Fruit fly (Drosophila melanogaster) whole organism, embryonic: ENCODE data around the gene Chd64.
A peak's percentile ranks its signal among the peaks of the same experiment; 100 is the strongest.

Experiments used
- CG11504 ChIP-seq: fragments of 200-800 bp; sonication (Bioruptor generic); optimal IDR thresholded peaks from 3 replicates; lab custom pipeline; 2019; ENCODE audit warnings: missing biosample characterization, mild to moderate bottlenecking, missing genetic modification characterization, moderate library complexity
- CG13296 ChIP-seq: fragments of 200-800 bp; sonication (Bioruptor generic); optimal IDR thresholded peaks from 3 replicates; lab custom pipeline; 2018; ENCODE audit warnings: missing biosample characterization, mild to moderate bottlenecking, missing genetic modification characterization
- CG17361 ChIP-seq: fragments of 200-800 bp; sonication (Bioruptor generic); IDR thresholded peaks from 3 replicates; pipeline ENCODE4 v1.3.6; 2022; ENCODE audit warnings: missing biosample characterization, missing genetic modification characterization
- CG2120 ChIP-seq: fragments of 200-800 bp; sonication (Bioruptor generic); optimal IDR thresholded peaks from 3 replicates; lab custom pipeline; 2016; ENCODE audit warnings: missing biosample characterization, missing genetic modification characterization
- CG2129 ChIP-seq: fragments of 200-800 bp; sonication (Bioruptor generic); IDR thresholded peaks from 2 replicates; pipeline ENCODE4 v1.3.6; 2022; ENCODE audit warnings: missing biosample characterization, missing genetic modification characterization; ENCODE audit not compliant: partially characterized antibody
- CG2889 ChIP-seq: fragments of 200-800 bp; sonication (Bioruptor generic); IDR thresholded peaks from 3 replicates; pipeline ENCODE4 v1.3.6; 2022; ENCODE audit warnings: missing biosample characterization, missing genetic modification characterization
- CG3163 ChIP-seq: fragments of 200-800 bp; sonication (Bioruptor generic); optimal IDR thresholded peaks from 3 replicates; lab custom pipeline; 2016; ENCODE audit warnings: missing biosample characterization, missing genetic modification characterization
- CG3407 ChIP-seq: fragments of 200-800 bp; sonication (Bioruptor generic); optimal IDR thresholded peaks from 2 replicates; lab custom pipeline; 2018; ENCODE audit warnings: missing biosample characterization, mild to moderate bottlenecking, missing genetic modification characterization
- CG34376 ChIP-seq: fragments of 200-800 bp; sonication (Bioruptor generic); optimal IDR thresholded peaks from 2 replicates; lab custom pipeline; 2018; ENCODE audit warnings: missing biosample characterization, mild to moderate bottlenecking, missing genetic modification characterization
- CG6765 ChIP-seq: fragments of 200-800 bp; sonication (Bioruptor generic); optimal IDR thresholded peaks from 3 replicates; lab custom pipeline; 2017; ENCODE audit warnings: missing biosample characterization, mild to moderate bottlenecking, missing genetic modification characterization
- CG7786 ChIP-seq: fragments of 200-800 bp; sonication (Bioruptor generic); optimal IDR thresholded peaks from 2 replicates; lab custom pipeline; 2016; ENCODE audit warnings: missing biosample characterization, missing genetic modification characterization
- CG8765 ChIP-seq: fragments of 200-800 bp; sonication (Bioruptor generic); IDR thresholded peaks from 2 replicates; pipeline ENCODE4 v1.3.6; 2022; ENCODE audit warnings: missing biosample characterization, missing genetic modification characterization
- CG8944 ChIP-seq: fragments of 200-800 bp; sonication (Bioruptor generic); optimal IDR thresholded peaks from 3 replicates; lab custom pipeline; 2016; ENCODE audit warnings: missing biosample characterization, missing genetic modification characterization
- D ChIP-seq, 2 experiments: fragments of 200-800 bp in 1 of 2; fragments of >200 bp in 1 of 2; sonication (Bioruptor generic) in 1 of 2; optimal IDR thresholded peaks; 2 replicates in 1 of 2; 3 replicates in 1 of 2; lab custom pipeline; 2017; ENCODE audit warnings: mild to moderate bottlenecking in 1 of 2, missing biosample characterization in 1 of 2, missing genetic modification characterization in 1 of 2, missing genetic modification reagents in 1 of 2
- Fer3 ChIP-seq: fragments of 200-800 bp; sonication (Bioruptor generic); optimal IDR thresholded peaks from 2 replicates; lab custom pipeline; 2018; ENCODE audit warnings: missing biosample characterization, mild to moderate bottlenecking, missing genetic modification characterization, moderate library complexity
- HLH3B ChIP-seq: fragments of 200-800 bp; sonication (Bioruptor generic); IDR thresholded peaks from 2 replicates; pipeline ENCODE4 v1.3.6; 2022; ENCODE audit warnings: missing biosample characterization, missing genetic modification characterization
- Myb ChIP-seq: fragments of 200-800 bp; sonication (Bioruptor generic); optimal IDR thresholded peaks from 2 replicates; lab custom pipeline; 2016; ENCODE audit warnings: missing biosample characterization, missing genetic modification characterization
- NC2α ChIP-seq: fragments of 200-800 bp; sonication (Bioruptor generic); optimal IDR thresholded peaks from 2 replicates; lab custom pipeline; 2016; ENCODE audit warnings: missing biosample characterization, missing genetic modification characterization
- Optix ChIP-seq: fragments of 200-800 bp; sonication (Bioruptor generic); IDR thresholded peaks from 3 replicates; pipeline ENCODE4 v1.3.6; 2022; ENCODE audit warnings: missing biosample characterization, missing genetic modification characterization
- Poxn ChIP-seq: fragments of 200-800 bp; sonication (Bioruptor generic); IDR thresholded peaks from 2 replicates; pipeline ENCODE4 v1.3.6; 2022; ENCODE audit warnings: missing biosample characterization, missing genetic modification characterization
- Sry-δ ChIP-seq: fragments of 200-800 bp; sonication (Bioruptor generic); optimal IDR thresholded peaks from 2 replicates; lab custom pipeline; 2016; ENCODE audit warnings: missing biosample characterization, missing genetic modification characterization
- Trl ChIP-seq, 3 experiments: fragments of >200 bp in 2 of 3; fragments of 200-800 bp in 1 of 3; sonication (Bioruptor generic) in 1 of 3; optimal IDR thresholded peaks; 2 replicates in 1 of 3; 3 replicates in 2 of 3; lab custom pipeline; 2016 to 2017; ENCODE audit warnings: missing biosample characterization in 1 of 3, missing genetic modification characterization in 1 of 3
- ash1 ChIP-seq: fragments of 200-800 bp; sonication (Bioruptor generic); optimal IDR thresholded peaks from 2 replicates; lab custom pipeline; 2018; ENCODE audit warnings: missing biosample characterization, mild to moderate bottlenecking, missing genetic modification characterization
- esg ChIP-seq: fragments of 200-800 bp; sonication (Bioruptor generic); conservative IDR thresholded peaks from 2 replicates; pipeline ENCODE4 v1.3.6; 2022; ENCODE audit warnings: missing biosample characterization, missing genetic modification characterization
- exex ChIP-seq: fragments of 200-800 bp; sonication (Bioruptor generic); optimal IDR thresholded peaks from 4 replicates; lab custom pipeline; 2018; ENCODE audit warnings: missing biosample characterization, mild to moderate bottlenecking, missing genetic modification characterization, moderate library complexity
- gfzf ChIP-seq: fragments of 200-800 bp; sonication (Bioruptor generic); optimal IDR thresholded peaks from 2 replicates; lab custom pipeline; 2016; ENCODE audit warnings: missing biosample characterization, mild to moderate bottlenecking, missing genetic modification characterization, moderate library complexity
- grn ChIP-seq: fragments of 200-800 bp; sonication (Bioruptor generic); optimal IDR thresholded peaks from 3 replicates; lab custom pipeline; 2017; ENCODE audit warnings: missing biosample characterization, missing genetic modification characterization
- gsb ChIP-seq: fragments of 200-800 bp; sonication (Bioruptor generic); IDR thresholded peaks from 2 replicates; pipeline ENCODE4 v1.3.6; 2022; ENCODE audit warnings: missing biosample characterization, missing genetic modification characterization
- gt ChIP-seq: fragments of 200-800 bp; sonication (Bioruptor generic); IDR thresholded peaks from 2 replicates; pipeline ENCODE4 v1.3.6; 2022; ENCODE audit warnings: missing biosample characterization, missing genetic modification characterization
- nau ChIP-seq: fragments of 200-800 bp; sonication (Bioruptor generic); optimal IDR thresholded peaks from 3 replicates; lab custom pipeline; 2017; ENCODE audit warnings: missing biosample characterization, mild to moderate bottlenecking, missing genetic modification characterization, missing genetic modification reagents
- odd ChIP-seq: fragments of 200-800 bp; sonication (Bioruptor generic); optimal IDR thresholded peaks from 2 replicates; lab custom pipeline; 2017; ENCODE audit warnings: missing biosample characterization, mild to moderate bottlenecking, missing genetic modification characterization
- peb ChIP-seq: fragments of 200-800 bp; sonication (Bioruptor generic); IDR thresholded peaks from 2 replicates; pipeline ENCODE4 v1.3.6; 2022; ENCODE audit warnings: missing biosample characterization, missing genetic modification characterization
- pfk ChIP-seq: fragments of 200-800 bp; sonication (Bioruptor generic); optimal IDR thresholded peaks from 2 replicates; lab custom pipeline; 2018; ENCODE audit warnings: missing biosample characterization, mild to moderate bottlenecking, missing genetic modification characterization, moderate library complexity
- psq ChIP-seq: fragments of 200-800 bp; sonication (Bioruptor generic); optimal IDR thresholded peaks from 2 replicates; lab custom pipeline; 2017; ENCODE audit warnings: missing biosample characterization, missing genetic modification characterization
- ro ChIP-seq: fragments of 200-800 bp; sonication (Bioruptor generic); IDR thresholded peaks from 2 replicates; pipeline ENCODE4 v1.3.6; 2022; ENCODE audit warnings: missing biosample characterization, missing genetic modification characterization
- sens ChIP-seq: fragments of 200-800 bp; sonication (Bioruptor generic); peaks from one replicate; lab custom pipeline; 2016; ENCODE audit warnings: missing biosample characterization, missing genetic modification characterization
- so ChIP-seq: fragments of 200-800 bp; sonication (Bioruptor generic); IDR thresholded peaks from 3 replicates; pipeline ENCODE4 v1.3.6; 2022; ENCODE audit warnings: missing biosample characterization, missing genetic modification characterization
- stwl ChIP-seq: fragments of 200-800 bp; sonication (Bioruptor generic); optimal IDR thresholded peaks from 3 replicates; lab custom pipeline; 2018; ENCODE audit warnings: missing biosample characterization, mild to moderate bottlenecking, missing genetic modification characterization, moderate library complexity
- vnd ChIP-seq: fragments of 200-800 bp; sonication (Bioruptor generic); IDR thresholded peaks from 3 replicates; pipeline ENCODE4 v1.3.6; 2022; ENCODE audit warnings: missing biosample characterization, missing genetic modification characterization; ENCODE audit not compliant: partially characterized antibody
- vvl ChIP-seq: fragments of 200-800 bp; sonication (Bioruptor generic); IDR thresholded peaks from 2 replicates; pipeline ENCODE4 v1.3.6; 2022; ENCODE audit warnings: missing biosample characterization, missing genetic modification characterization

The Chd64 gene

dm6 chr3L:4116490-4117367 lies 5.5 kb downstream of the Chd64 start (continued):
- TF ChIP-seq Fer3 (peak; percentile 10), sens (peak; percentile 28), Poxn (GFP tag; lab: Robert Waterston, UW) (no peak), gt (GFP tag; lab: Robert Waterston, UW) (no peak), CG2889 (no peak), NC2α (GFP tag; lab: Kevin White, UChicago) (no peak), CG2120 (GFP tag; lab: Kevin White, UChicago) (peak; percentile 18), Sry-δ (no peak), D (optimal IDR thresholded peaks at IDR 0.05; lab: Kevin White, UChicago) (no peak), D (GFP tag; optimal IDR thresholded peaks at IDR 0.05; lab: Kevin White, UChicago) (no peak), esg (GFP tag; lab: Robert Waterston, UW) (no peak), grn (GFP tag; lab: Kevin White, UChicago) (peak; percentile 49)

dm6 chr3L:4115701-4116100 lies 6.5 kb downstream of the Chd64 start:
- TF ChIP-seq ash1 (GFP tag; lab: Kevin White, UChicago) (no peak), CG34376 (peak; percentile 13), grn (GFP tag; lab: Kevin White, UChicago) (peak; percentile 44), Optix (GFP tag; lab: Robert Waterston, UW) (no peak), ro (no peak), Trl (optimal IDR thresholded peaks at IDR 0.05; lab: Kevin White, UChicago) (peak in 1 of 2 experiments; percentile 7), Trl (GFP tag; optimal IDR thresholded peaks at IDR 0.05; lab: Kevin White, UChicago) (no peak), exex (tag; lab: Kevin White, UChicago) (peak; percentile 60)
- TF ChIP-seq, all 482 proteins: peak for 4

DNA sequence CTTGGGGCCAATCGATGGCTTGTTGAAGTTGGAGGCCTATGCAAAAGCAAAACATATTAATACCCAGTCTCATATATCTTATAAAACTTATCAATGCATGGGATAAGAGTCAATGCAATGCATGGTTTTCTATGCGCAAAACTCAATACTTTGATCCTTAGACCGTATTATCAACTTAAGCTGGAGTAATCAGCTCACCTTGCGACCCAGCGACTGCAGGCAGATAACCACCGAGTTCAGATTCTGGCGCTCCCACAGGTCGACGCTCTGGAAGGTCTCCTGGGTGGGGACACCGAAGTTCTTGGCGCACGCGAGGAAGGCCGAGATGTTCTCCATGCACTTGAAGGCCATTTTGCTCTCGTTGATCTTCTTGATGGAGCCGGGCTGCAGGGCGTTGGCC lies 7.1 kb downstream of the Chd64 start:
- TF ChIP-seq vnd (GFP tag; lab: Robert Waterston, UW): 0 out of 3 replicates have a peak, but pooled peaks have one; percentile 12
- no peak for TF ChIP-seq CG11504 (tag; lab: Kevin White, UChicago)

DNA sequence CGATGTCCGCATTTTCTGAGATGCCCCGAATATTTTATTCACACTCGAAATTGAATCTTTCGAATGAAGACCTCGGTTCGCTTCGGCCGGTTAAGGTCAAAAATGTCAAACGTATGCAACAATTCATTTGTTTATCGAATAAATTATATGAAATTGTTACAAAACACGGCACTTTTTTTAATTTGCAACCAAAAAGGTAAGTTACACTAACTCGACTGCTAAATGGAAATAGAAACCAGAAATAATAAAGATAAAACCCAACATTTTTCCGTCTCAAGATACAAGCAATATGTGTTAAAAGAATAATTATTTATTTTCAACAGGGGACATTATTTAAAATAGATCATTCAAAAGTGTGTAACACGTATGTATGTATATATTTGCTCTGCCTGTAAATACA lies 8.2 kb downstream of the Chd64 start:
- TF ChIP-seq CG34376 (no peak), stwl (no peak), sens (peak; percentile 30)

DNA sequence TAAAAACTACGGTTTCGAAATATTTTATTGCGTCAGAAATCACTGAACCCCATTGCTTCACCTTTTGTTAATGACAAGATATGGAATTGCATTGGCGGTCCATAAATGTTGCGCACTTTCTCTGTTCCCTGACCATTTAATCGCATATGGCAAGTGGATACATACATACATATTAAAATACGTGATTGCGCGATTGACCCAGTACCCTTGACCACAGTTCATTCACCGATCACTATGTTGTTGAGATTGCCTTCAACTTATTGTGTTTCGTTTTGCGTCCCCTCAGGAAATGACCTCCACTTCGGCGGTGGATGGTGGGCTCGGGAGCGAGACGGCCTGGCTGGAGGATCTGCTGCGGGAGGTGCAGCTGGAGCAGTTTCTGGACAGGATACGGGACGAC lies 12.0 kb downstream of the Chd64 start:
- no peak for TF ChIP-seq gsb
- TF ChIP-seq CG13296: no peak
- TF ChIP-seq psq (GFP tag; lab: Kevin White, UChicago): no peak
- no peak for TF ChIP-seq CG7786
- TF ChIP-seq Myb (GFP tag; lab: Kevin White, UChicago): no peak

DNA sequence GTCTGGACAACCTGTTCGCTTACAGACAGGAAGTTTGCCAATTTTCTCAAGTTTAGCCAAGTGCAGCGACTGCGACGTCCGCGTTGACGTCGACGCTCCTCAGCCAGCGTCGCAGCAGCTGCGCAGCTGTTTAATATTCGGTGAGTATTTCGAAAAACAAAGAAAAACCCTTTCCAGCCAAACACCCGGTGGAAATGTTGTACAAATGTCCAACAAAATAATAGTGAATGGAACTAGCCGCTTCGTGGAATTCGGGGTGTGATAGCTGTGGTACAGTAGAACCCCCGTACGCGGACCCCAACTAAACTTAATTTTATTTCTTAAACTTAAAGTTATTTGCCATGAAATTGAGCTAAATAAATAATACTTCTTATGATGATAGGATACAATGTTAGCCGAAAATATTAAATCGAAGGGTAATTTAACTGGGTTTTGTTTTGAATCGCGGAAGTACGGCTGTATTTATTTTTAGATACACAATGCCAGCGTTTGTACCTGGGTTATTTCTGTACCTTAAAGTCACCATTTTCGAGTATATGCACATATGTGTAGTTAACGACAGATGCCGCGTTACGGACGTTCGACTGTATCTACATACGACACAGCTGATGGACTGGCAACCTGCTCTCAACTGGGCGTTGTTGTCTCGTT lies 13.2 kb downstream of the Chd64 start:
- TF ChIP-seq peb (GFP tag; lab: Robert Waterston, UW) (no peak), CG8944 (GFP tag; lab: Kevin White, UChicago) (peak; percentile 52), nau (peak; percentile 54), CG2129 (no peak), CG3163 (GFP tag; lab: Kevin White, UChicago) (no peak), so (peak; percentile 56; the same call in 2 of the 3 replicates), CG3407 (peak; percentile 53), CG6765 (GFP tag; lab: Kevin White, UChicago) (peak; percentile 58), CG8765 (GFP tag; lab: Robert Waterston, UW) (no peak), vvl (GFP tag; lab: Robert Waterston, UW) (peak; percentile 66), odd (GFP tag; lab: Kevin White, UChicago) (peak; percentile 74), CG17361 (GFP tag; lab: Robert Waterston, UW) (peak; percentile 86), gfzf (no peak), pfk (GFP tag; lab: Kevin White, UChicago) (no peak), HLH3B (peak; percentile 21; the same call in 1 of the 2 replicates), CG34376 (peak; percentile 22)
